Worm (Caenorhabditis elegans) whole organism, midembryonic: ENCODE measurements around the gene clec-199.

Experiments
- cog-1 ChIP-seq: sonication (generic microtip); optimal IDR thresholded peaks from 2 replicates; lab custom pipeline; 2016; ENCODE audit warnings: missing genetic modification characterization, missing compliant biosample characterization
- flt-1 ChIP-seq: fragments of 200-800 bp; sonication (Bioruptor generic); IDR thresholded peaks from 2 replicates; pipeline ENCODE4 v1.3.6; 2022; ENCODE audit warnings: missing genetic modification characterization, missing compliant biosample characterization
- klf-2 ChIP-seq: fragments of 200-800 bp; sonication (Bioruptor generic); conservative IDR thresholded peaks from 2 replicates; pipeline ENCODE4 v1.3.6; 2022; ENCODE audit warnings: missing genetic modification reagents, missing genetic modification characterization, missing compliant biosample characterization
- med-1 ChIP-seq: sonication (generic microtip); optimal IDR thresholded peaks from 2 replicates; lab custom pipeline; 2017; ENCODE audit warnings: missing genetic modification characterization, mild to moderate bottlenecking, missing compliant biosample characterization, antibody characterized with exemption, missing genetic modification reagents; ENCODE audit not compliant: insufficient read depth
- ztf-23 ChIP-seq: fragments of 200-800 bp; sonication (Bioruptor generic); IDR thresholded peaks from 2 replicates; pipeline ENCODE4 v1.3.6; 2022; ENCODE audit warnings: missing genetic modification reagents, missing genetic modification characterization, missing compliant biosample characterization

ce11 chrIV:17351586-17351985 is at the start of gene clec-199:
- TF ChIP-seq med-1 (GFP tag; lab: Kevin White, UChicago) = no peak
- TF ChIP-seq cog-1 (tag; lab: Kevin White, UChicago) = no peak
- TF ChIP-seq ztf-23 (GFP tag; lab: Robert Waterston, UW) = no peak
- no peak for TF ChIP-seq klf-2 (GFP tag; lab: Robert Waterston, UW)
- no peak for TF ChIP-seq flt-1 (GFP tag; lab: Robert Waterston, UW)
